Worm (Caenorhabditis elegans): Measurements from ENCODE around the gene K08F8.15.

ce11 chrII:8810679-8811413 lies 44.2 kb downstream of the K08F8.15 start, which contains the start of the genes F46C5.9 and rer-1:
- TF ChIP-seq mab-5 (tag; optimal IDR thresholded peaks at IDR 0.05): no peak
- no peak for TF ChIP-seq ceh-16 (tag; optimal IDR thresholded peaks at IDR 0.05)
- TF ChIP-seq lin-39 (tag; optimal IDR thresholded peaks at IDR 0.05): no peak
- no peak for TF ChIP-seq lin-13 (GFP tag; optimal IDR thresholded peaks at IDR 0.05)
- no peak for TF ChIP-seq blmp-1 (tag; optimal IDR thresholded peaks at IDR 0.05; ENCODE audit: insufficient read depth)
- TF ChIP-seq snpc-4 (tag; optimal IDR thresholded peaks at IDR 0.05): no peak
- no peak for TF ChIP-seq ztf-1 (GFP tag; conservative IDR thresholded peaks at IDR 0.05)
- no peak for TF ChIP-seq nhr-77 (tag; optimal IDR thresholded peaks at IDR 0.05)
- TF ChIP-seq nhr-237 (tag; optimal IDR thresholded peaks at IDR 0.05): no peak
- no peak for TF ChIP-seq sem-4 (tag; optimal IDR thresholded peaks at IDR 0.05)
- no peak for TF ChIP-seq unc-39 (tag; optimal IDR thresholded peaks at IDR 0.05)

Data from whole organism, L2 larva.